Fruit fly (Drosophila melanogaster): ENCODE data around the gene Mcm3.

Mcm3 gene

DNA sequence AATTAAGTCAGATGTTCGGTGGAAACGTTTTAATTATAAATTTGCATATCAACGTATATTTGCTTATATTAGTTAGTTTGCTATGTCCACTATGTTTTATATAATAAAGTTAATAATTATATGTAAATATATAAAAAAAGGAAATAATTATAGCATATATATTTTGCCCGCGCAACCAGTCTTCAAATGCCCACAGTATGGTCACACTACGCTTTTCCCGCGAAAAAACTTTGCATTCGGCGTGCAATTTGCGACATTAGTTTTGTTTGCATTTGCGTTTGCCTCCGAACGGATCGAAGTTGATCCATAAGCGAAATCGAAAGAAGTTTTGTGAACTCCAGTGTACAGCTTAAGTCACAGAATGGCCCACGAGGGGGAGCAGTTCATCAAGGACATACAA, at the start of gene Mcm3:
Gene Mcm3, plus strand, starts transcription at position 220 of the 400 bp plus-strand sequence.
- TF ChIP-seq CG8478 (optimal IDR thresholded peaks at IDR 0.05) (no peak), pan (optimal IDR thresholded peaks at IDR 0.05) (no peak), psq (optimal IDR thresholded peaks at IDR 0.05) (no peak), usp (GFP tag; optimal IDR thresholded peaks at IDR 0.05) (no peak), EcR (GFP tag; optimal IDR thresholded peaks at IDR 0.05) (no peak), Dll (optimal IDR thresholded peaks at IDR 0.05) (no peak)

DNA sequence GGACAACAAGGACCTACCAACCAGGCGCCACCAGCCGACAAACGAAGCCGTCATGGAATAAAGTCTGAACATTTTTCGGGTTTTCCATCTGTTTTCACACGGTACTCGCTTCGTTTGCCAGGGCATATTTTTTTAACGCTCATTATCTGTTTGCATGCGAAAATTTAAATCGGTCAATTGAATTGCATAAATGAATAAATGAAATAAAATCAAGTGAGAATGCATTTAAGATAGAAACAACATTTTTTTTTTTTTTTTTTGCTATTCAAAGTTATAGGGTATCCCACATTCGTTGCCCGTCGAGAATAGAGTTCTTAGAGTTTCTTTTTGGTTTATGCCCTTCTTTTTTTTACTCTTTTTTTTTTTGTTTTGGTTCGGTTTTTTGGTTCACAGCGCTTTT, 37.8 kb upstream of the Mcm3 start:
- no peak for TF ChIP-seq EcR (GFP tag; optimal IDR thresholded peaks at IDR 0.05)
- no peak for TF ChIP-seq usp (GFP tag; optimal IDR thresholded peaks at IDR 0.05)
- TF ChIP-seq psq (optimal IDR thresholded peaks at IDR 0.05): no peak
- TF ChIP-seq Dll (optimal IDR thresholded peaks at IDR 0.05): no peak
- TF ChIP-seq pan (optimal IDR thresholded peaks at IDR 0.05): no peak
- no peak for TF ChIP-seq CG8478 (optimal IDR thresholded peaks at IDR 0.05)

DNA sequence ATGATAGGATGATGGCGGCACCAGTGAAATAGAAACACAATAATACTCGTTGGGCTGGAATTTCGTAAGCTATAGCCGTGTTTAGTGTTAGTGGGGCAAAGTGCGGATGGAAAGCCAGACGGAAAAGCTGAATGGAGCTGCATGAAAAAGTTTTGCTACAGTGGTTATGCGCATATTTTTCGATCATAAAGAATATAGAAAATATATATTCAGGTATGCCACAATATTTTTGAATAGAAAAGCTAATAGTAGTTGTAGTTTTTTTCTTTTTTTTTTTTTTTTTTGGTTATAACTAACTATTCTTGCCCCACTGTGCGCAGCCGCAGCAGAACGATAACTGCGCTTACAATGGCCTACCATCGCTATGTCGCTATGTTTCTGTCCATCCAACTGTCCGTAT, 37.1 kb upstream of the Mcm3 start:
- TF ChIP-seq EcR (GFP tag; optimal IDR thresholded peaks at IDR 0.05) (no peak), pan (optimal IDR thresholded peaks at IDR 0.05) (no peak), usp (GFP tag; optimal IDR thresholded peaks at IDR 0.05) (no peak), psq (optimal IDR thresholded peaks at IDR 0.05) (no peak), CG8478 (optimal IDR thresholded peaks at IDR 0.05) (no peak), Dll (optimal IDR thresholded peaks at IDR 0.05) (no peak)

DNA sequence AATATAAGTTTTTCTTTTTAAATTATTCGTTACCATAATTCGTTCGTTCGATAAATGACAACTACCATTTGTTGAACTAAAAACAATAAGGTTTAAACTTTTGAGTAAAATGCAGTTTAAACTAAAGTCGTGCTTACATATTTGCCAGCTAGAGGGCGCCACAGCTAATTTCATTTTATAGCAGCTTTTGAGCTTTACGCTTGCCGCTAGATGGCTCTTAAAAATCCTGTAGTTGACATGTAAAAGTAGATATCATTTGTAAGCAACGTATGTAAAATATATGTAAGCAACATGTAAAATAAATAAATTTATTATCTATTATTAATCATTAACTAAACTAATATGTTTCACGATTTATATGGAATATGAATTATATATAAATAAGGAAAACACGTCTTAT, 34.0 kb upstream of the Mcm3 start:
- TF ChIP-seq psq (optimal IDR thresholded peaks at IDR 0.05) (no peak), EcR (GFP tag; optimal IDR thresholded peaks at IDR 0.05) (no peak), usp (GFP tag; optimal IDR thresholded peaks at IDR 0.05) (no peak), pan (optimal IDR thresholded peaks at IDR 0.05) (no peak), CG8478 (optimal IDR thresholded peaks at IDR 0.05) (no peak), Dll (optimal IDR thresholded peaks at IDR 0.05) (no peak)

DNA sequence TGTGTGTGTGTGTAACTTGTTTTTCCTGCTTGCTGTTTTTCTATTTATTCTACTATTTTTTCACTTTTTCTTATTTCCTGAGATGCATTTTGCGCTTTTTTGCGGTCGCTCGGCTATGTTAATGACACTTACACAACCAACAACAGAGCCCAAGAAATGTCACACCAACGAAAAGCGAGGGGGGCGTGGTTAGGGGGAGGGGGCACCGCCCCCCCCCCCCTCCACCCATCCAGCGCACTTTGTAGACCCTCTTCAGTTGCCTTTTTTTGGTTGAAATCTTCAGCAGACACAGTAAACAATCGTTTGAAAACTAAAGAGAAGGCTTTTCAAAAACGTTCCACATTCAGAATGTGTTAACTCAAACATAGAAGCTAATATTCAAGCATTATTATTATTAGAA, 30.5 kb upstream of the Mcm3 start:
- TF ChIP-seq Dll (optimal IDR thresholded peaks at IDR 0.05) (no peak), pan (optimal IDR thresholded peaks at IDR 0.05) (no peak), EcR (GFP tag; optimal IDR thresholded peaks at IDR 0.05) (no peak), CG8478 (optimal IDR thresholded peaks at IDR 0.05) (no peak), psq (optimal IDR thresholded peaks at IDR 0.05) (no peak), usp (GFP tag; optimal IDR thresholded peaks at IDR 0.05) (no peak)

DNA sequence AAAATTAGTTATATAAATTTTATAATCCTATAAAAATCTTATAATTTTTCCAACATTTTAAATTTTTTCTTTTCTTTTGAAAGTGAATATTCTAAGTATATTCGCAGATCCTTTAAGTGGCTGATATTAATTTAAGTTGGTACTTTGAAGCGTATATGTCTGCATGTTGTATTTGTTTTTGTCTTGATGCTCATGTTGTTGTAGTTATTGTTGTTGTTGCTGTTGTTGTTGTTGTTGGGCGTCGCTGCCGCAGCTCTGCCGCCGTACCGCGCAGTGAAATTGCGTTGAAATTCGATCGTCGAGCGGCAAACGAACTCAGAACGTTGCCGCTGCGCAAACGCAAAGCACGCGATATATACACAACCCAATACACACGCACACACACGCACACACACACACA, 27.9 kb upstream of the Mcm3 start, which contains the start of gene CG42749:
Gene CG42749, plus strand, starts transcription at position 301 of the 400 bp plus-strand sequence.
- TF ChIP-seq EcR (GFP tag; optimal IDR thresholded peaks at IDR 0.05) (no peak), CG8478 (optimal IDR thresholded peaks at IDR 0.05) (no peak), Dll (optimal IDR thresholded peaks at IDR 0.05) (no peak), pan (optimal IDR thresholded peaks at IDR 0.05) (no peak), usp (GFP tag; optimal IDR thresholded peaks at IDR 0.05) (no peak), psq (optimal IDR thresholded peaks at IDR 0.05) (no peak)

DNA sequence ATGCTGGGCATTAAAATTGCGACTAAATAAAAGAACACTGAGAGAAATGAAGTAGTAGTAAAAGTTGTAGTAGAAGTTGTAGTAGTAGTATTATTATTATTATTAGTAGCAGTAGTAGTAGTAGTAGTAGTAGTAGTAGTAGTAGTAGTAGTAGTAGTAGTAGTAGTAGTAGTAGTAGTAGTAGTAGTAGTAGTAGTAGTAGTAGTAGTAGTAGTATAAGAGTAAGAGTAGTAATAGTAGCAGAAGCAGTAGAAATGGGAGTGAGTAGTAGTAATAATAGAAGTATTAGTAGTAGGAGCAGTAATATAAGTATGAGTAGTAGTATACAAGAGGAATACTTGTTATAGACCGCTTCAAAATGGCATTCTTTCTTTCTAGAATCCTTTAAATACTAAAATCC, 23.7 kb upstream of the Mcm3 start:
- no peak for TF ChIP-seq CG8478 (optimal IDR thresholded peaks at IDR 0.05)
- no peak for TF ChIP-seq pan (optimal IDR thresholded peaks at IDR 0.05)
- TF ChIP-seq psq (optimal IDR thresholded peaks at IDR 0.05): no peak
- no peak for TF ChIP-seq EcR (GFP tag; optimal IDR thresholded peaks at IDR 0.05)
- no peak for TF ChIP-seq usp (GFP tag; optimal IDR thresholded peaks at IDR 0.05)
- no peak for TF ChIP-seq Dll (optimal IDR thresholded peaks at IDR 0.05)

DNA sequence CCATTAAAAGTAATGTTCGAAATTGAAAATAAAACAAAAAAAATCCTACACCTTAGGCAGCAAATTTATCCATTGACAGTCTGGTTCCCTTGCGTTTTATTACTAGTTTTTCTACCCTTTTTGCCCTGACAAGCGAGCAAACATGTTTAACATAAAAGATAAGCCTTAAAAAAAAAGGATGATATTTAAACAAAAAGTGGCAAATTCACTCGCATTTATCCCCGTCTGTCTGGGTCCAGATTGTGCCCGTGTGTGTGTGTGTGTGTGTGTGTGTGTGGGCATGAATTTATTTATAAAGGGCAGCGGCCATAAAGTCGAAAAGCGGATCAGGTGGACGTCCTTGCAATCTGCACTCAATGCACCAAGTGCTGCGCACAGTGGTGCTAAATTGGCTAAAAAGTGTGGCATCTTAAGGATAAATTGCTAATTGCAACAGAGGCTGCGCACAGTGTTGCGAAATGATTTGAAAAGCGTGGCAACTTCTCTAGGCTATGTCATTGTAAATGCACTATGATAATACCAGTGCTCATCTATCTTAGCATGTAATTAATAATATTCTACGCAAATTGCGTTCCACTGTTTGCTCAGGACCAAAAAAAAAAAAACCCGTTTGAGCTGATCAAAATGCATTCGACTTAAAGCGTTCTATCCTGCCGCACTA, 22.9 kb upstream of the Mcm3 start:
- TF ChIP-seq usp (GFP tag; optimal IDR thresholded peaks at IDR 0.05) (no peak), psq (optimal IDR thresholded peaks at IDR 0.05) (no peak), EcR (GFP tag; optimal IDR thresholded peaks at IDR 0.05) (no peak), Dll (optimal IDR thresholded peaks at IDR 0.05) (no peak), pan (optimal IDR thresholded peaks at IDR 0.05) (no peak), CG8478 (optimal IDR thresholded peaks at IDR 0.05) (no peak)

DNA sequence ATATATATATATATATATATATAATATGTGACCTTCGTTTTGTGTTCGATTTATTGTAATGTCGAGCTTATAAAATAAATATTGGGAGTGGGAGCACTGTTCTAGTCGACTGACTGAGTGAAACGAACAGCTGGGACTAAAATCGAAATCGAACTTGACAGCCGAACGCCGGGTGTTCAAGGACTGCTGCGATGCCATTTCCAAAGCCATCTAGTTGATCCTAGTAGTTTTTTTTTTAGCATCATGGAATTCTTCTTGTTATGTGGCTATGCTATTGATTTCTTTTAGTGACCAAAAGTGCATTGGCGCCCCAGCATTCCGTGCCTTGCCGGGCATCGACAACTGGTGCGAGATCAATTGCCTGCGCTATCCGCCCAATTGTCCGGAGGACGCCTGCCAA, 18.1 kb upstream of the Mcm3 start, which contains the start of gene CG3323:
Gene CG3323, minus strand, starts transcription at position 101 of the 400 bp plus-strand sequence.
- TF ChIP-seq pan (optimal IDR thresholded peaks at IDR 0.05): no peak
- no peak for TF ChIP-seq CG8478 (optimal IDR thresholded peaks at IDR 0.05)
- no peak for TF ChIP-seq usp (GFP tag; optimal IDR thresholded peaks at IDR 0.05)
- no peak for TF ChIP-seq Dll (optimal IDR thresholded peaks at IDR 0.05)

DNA sequence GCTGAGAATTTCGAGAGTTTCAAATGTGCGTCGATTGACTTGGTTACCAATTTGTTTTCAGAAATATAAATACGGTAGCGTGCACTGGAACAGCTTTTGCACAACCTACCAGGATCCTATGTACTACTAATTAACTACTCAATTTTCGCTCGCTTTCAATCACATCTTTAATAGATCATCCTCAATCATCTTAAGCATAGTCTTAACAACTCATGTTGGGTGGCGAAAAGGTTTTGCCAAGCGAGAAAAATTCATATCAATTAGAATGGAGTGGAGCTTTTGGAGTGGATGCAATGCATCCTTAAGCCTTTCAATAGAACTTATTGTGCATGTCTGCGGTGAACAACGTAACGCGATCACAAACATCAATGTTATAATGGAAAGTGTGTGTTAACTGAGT, 16.3 kb upstream of the Mcm3 start, which contains the start of gene CG17764:
Gene CG17764, minus strand, starts transcription at position 101 of the 400 bp plus-strand sequence.
- TF ChIP-seq Dll (optimal IDR thresholded peaks at IDR 0.05) (no peak), EcR (GFP tag; optimal IDR thresholded peaks at IDR 0.05) (no peak), pan (optimal IDR thresholded peaks at IDR 0.05) (no peak), usp (GFP tag; optimal IDR thresholded peaks at IDR 0.05) (no peak), CG8478 (optimal IDR thresholded peaks at IDR 0.05) (no peak)

DNA sequence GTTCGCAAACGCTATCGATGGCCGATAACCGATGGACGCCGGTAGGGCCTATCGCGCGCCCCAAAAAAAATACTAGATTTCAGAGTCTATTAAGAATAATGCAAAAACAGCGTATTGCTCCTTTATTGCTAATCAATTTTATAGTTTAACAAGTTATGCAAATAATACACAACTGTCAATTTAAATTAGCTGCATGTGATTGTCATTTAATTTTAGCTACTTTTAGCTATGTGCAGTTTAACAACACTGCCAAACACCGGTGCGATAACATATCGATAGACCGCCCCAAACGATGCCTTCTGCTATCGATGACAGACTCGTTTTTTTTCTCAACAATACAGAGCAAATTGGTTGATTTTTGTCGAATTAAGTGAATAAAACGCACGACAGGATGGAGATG, 14.7 kb upstream of the Mcm3 start, which contains the start of the genes Cdk7 and snf:
Gene Cdk7, minus strand, starts transcription at position 21 of the 400 bp plus-strand sequence.
Gene snf, plus strand, starts transcription at position 280 of the 400 bp plus-strand sequence.
- TF ChIP-seq usp (GFP tag; optimal IDR thresholded peaks at IDR 0.05) (no peak), CG8478 (optimal IDR thresholded peaks at IDR 0.05) (no peak), pan (optimal IDR thresholded peaks at IDR 0.05) (no peak), psq (optimal IDR thresholded peaks at IDR 0.05) (no peak), Dll (optimal IDR thresholded peaks at IDR 0.05) (no peak), EcR (GFP tag; optimal IDR thresholded peaks at IDR 0.05) (no peak)

DNA sequence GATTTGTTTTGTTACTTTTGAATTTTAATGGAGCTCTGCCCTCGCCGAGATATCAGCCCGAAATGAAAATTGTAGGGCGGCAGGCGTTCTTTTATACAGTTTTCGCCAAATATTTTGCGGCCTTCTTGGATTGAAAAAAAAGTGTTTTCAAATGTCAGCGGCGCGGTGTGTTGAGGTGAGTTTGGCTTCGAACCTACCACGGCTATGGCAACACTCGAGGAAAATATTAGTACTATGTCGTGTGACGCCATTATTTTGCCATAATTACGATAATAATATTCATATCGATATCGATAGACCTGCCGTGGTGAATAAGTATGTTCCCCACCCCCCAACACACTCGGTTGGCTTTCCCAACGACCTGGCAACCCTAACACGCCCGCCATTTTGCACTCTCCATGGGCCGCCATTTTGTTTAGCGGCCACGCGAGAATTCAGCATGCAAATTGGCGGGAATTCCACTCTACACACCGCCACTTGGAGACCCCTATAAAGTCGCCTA, 11.8 kb upstream of the Mcm3 start, which contains the start of the genes TrxT and dhd:
Gene TrxT, minus strand, starts transcription at position 51 of the 502 bp plus-strand sequence.
Gene dhd, plus strand, starts transcription at position 334 of the 502 bp plus-strand sequence.
- TF ChIP-seq Dll (optimal IDR thresholded peaks at IDR 0.05) (no peak), CG8478 (optimal IDR thresholded peaks at IDR 0.05) (no peak), usp (GFP tag; optimal IDR thresholded peaks at IDR 0.05) (no peak), EcR (GFP tag; optimal IDR thresholded peaks at IDR 0.05) (no peak), psq (optimal IDR thresholded peaks at IDR 0.05) (no peak), pan (optimal IDR thresholded peaks at IDR 0.05) (no peak)
